Fruit fly (Drosophila melanogaster) whole organism, embryonic: ENCODE data around the gene red.
A peak's percentile ranks its signal among the peaks of the same experiment; 100 is the strongest.

Source experiments
- Adf1 ChIP-seq: fragments of 200-800 bp; sonication (Bioruptor generic); IDR thresholded peaks from 2 replicates; pipeline ENCODE4 v1.3.6; 2022; ENCODE audit warnings: missing biosample characterization, missing genetic modification characterization
- Atf3 ChIP-seq: fragments of 200-800 bp; sonication (Bioruptor generic); optimal IDR thresholded peaks from 3 replicates; lab custom pipeline; 2016; ENCODE audit warnings: missing biosample characterization, missing genetic modification characterization
- BEAF-32 ChIP-seq: fragments of 200-800 bp; sonication (Bioruptor generic); optimal IDR thresholded peaks from 3 replicates; lab custom pipeline; 2017; ENCODE audit warnings: missing biosample characterization, missing genetic modification characterization, mild to moderate bottlenecking, moderate library complexity, missing genetic modification reagents
- Bdp1 ChIP-seq: fragments of 200-800 bp; sonication (Bioruptor generic); optimal IDR thresholded peaks from 3 replicates; lab custom pipeline; 2016; ENCODE audit warnings: missing biosample characterization, missing genetic modification characterization
- CG10654 ChIP-seq: fragments of 200-800 bp; sonication (Bioruptor generic); optimal IDR thresholded peaks from 2 replicates; lab custom pipeline; 2016; ENCODE audit warnings: missing biosample characterization, missing genetic modification characterization
- CG12155 ChIP-seq: fragments of 200-800 bp; sonication (Bioruptor generic); optimal IDR thresholded peaks from 3 replicates; lab custom pipeline; 2016; ENCODE audit warnings: missing biosample characterization, missing genetic modification characterization
- CG12769 ChIP-seq: fragments of 200-800 bp; sonication (Bioruptor generic); optimal IDR thresholded peaks from 2 replicates; lab custom pipeline; 2019; ENCODE audit warnings: missing biosample characterization, mild to moderate bottlenecking, missing genetic modification characterization, moderate library complexity
- CG12942 ChIP-seq: fragments of 200-800 bp; sonication (Bioruptor generic); optimal IDR thresholded peaks from 3 replicates; lab custom pipeline; 2016; ENCODE audit warnings: missing biosample characterization, missing genetic modification characterization
- CG13424 ChIP-seq: fragments of 200-800 bp; sonication (Bioruptor generic); optimal IDR thresholded peaks from 2 replicates; lab custom pipeline; 2019; ENCODE audit warnings: missing biosample characterization, mild to moderate bottlenecking, missing genetic modification characterization, moderate library complexity
- CG15073 ChIP-seq: fragments of 200-800 bp; sonication (Bioruptor generic); optimal IDR thresholded peaks from 2 replicates; lab custom pipeline; 2016; ENCODE audit warnings: missing biosample characterization, missing genetic modification characterization
- CG17186 ChIP-seq: fragments of 200-800 bp; sonication (Bioruptor generic); optimal IDR thresholded peaks from 3 replicates; lab custom pipeline; 2017; ENCODE audit warnings: missing biosample characterization, missing genetic modification reagents, missing genetic modification characterization
- CG2199 ChIP-seq: fragments of 200-800 bp; sonication (Bioruptor generic); IDR thresholded peaks from 3 replicates; pipeline ENCODE4 v1.3.6; 2022; ENCODE audit warnings: missing biosample characterization, missing genetic modification characterization
- CG2678 ChIP-seq: fragments of 200-800 bp; sonication (Bioruptor generic); optimal IDR thresholded peaks from 3 replicates; lab custom pipeline; 2019; ENCODE audit warnings: missing biosample characterization, mild to moderate bottlenecking, missing genetic modification characterization, moderate library complexity
- CG4328 ChIP-seq: fragments of 200-800 bp; sonication (Bioruptor generic); optimal IDR thresholded peaks from 3 replicates; lab custom pipeline; 2017; ENCODE audit warnings: missing biosample characterization, missing genetic modification reagents, missing genetic modification characterization
- CG6791 ChIP-seq: fragments of 200-800 bp; sonication (Bioruptor generic); IDR thresholded peaks from 3 replicates; pipeline ENCODE4 v1.3.6; 2022; ENCODE audit warnings: missing biosample characterization, missing genetic modification characterization; ENCODE audit not compliant: partially characterized antibody
- CG7786 ChIP-seq: fragments of 200-800 bp; sonication (Bioruptor generic); optimal IDR thresholded peaks from 2 replicates; lab custom pipeline; 2016; ENCODE audit warnings: missing biosample characterization, missing genetic modification characterization
- CG8359 ChIP-seq: fragments of 200-800 bp; sonication (Bioruptor generic); optimal IDR thresholded peaks from 2 replicates; lab custom pipeline; 2017; ENCODE audit warnings: missing biosample characterization, mild to moderate bottlenecking, missing genetic modification characterization, borderline replicate concordance
- CG8765 ChIP-seq: fragments of 200-800 bp; sonication (Bioruptor generic); IDR thresholded peaks from 2 replicates; pipeline ENCODE4 v1.3.6; 2022; ENCODE audit warnings: missing biosample characterization, missing genetic modification characterization
- CG9609 ChIP-seq: fragments of 200-800 bp; sonication (Bioruptor generic); optimal IDR thresholded peaks from 3 replicates; lab custom pipeline; 2016; ENCODE audit warnings: missing biosample characterization, missing genetic modification characterization
- CG9797 ChIP-seq: fragments of 200-800 bp; sonication (Bioruptor generic); optimal IDR thresholded peaks from 3 replicates; lab custom pipeline; 2018; ENCODE audit warnings: missing biosample characterization, mild to moderate bottlenecking, missing genetic modification characterization
- CTCF ChIP-seq: fragments of 200-800 bp; sonication (Bioruptor generic); optimal IDR thresholded peaks from 2 replicates; lab custom pipeline; 2017; ENCODE audit warnings: missing biosample characterization, mild to moderate bottlenecking, missing genetic modification characterization, moderate library complexity
- CrebB ChIP-seq: fragments of 200-800 bp; sonication (Bioruptor generic); optimal IDR thresholded peaks from 3 replicates; lab custom pipeline; 2018; ENCODE audit warnings: missing biosample characterization, mild to moderate bottlenecking, missing genetic modification characterization
- Doc2 ChIP-seq: fragments of 200-800 bp; sonication (Bioruptor generic); IDR thresholded peaks from 2 replicates; pipeline ENCODE4 v1.3.6; 2022; ENCODE audit warnings: missing biosample characterization, missing genetic modification characterization
- ERR ChIP-seq: fragments of 200-800 bp; sonication (Bioruptor generic); optimal IDR thresholded peaks from 2 replicates; lab custom pipeline; 2016; ENCODE audit warnings: missing biosample characterization, missing genetic modification characterization
- H15 ChIP-seq: fragments of 200-800 bp; sonication (Bioruptor generic); IDR thresholded peaks from 3 replicates; pipeline ENCODE4 v1.3.6; 2022; ENCODE audit warnings: missing biosample characterization, missing genetic modification characterization
- Hr39 ChIP-seq: fragments of >200 bp; optimal IDR thresholded peaks from 2 replicates; lab custom pipeline; 2017
- Hr78 ChIP-seq, 2 experiments: fragments of 200-800 bp in 1 of 2; fragments of >200 bp in 1 of 2; sonication (Bioruptor generic) in 1 of 2; optimal IDR thresholded peaks; 2 replicates each; lab custom pipeline; 2017 to 2019; ENCODE audit warnings: missing biosample characterization in 2 of 2, missing genetic modification characterization in 2 of 2, mild to moderate bottlenecking in 1 of 2, moderate library complexity in 1 of 2
- Med ChIP-seq: fragments of 200-800 bp; sonication (Bioruptor generic); peaks from one replicate; lab custom pipeline; 2016; ENCODE audit warnings: missing biosample characterization, missing genetic modification characterization, mild to moderate bottlenecking, inconsistent platforms, moderate library complexity
- Nf-YB ChIP-seq: fragments of 200-800 bp; sonication (Bioruptor generic); optimal IDR thresholded peaks from 3 replicates; lab custom pipeline; 2019; ENCODE audit warnings: missing biosample characterization, mild to moderate bottlenecking, missing genetic modification characterization, moderate library complexity
- Oli ChIP-seq: fragments of 200-800 bp; sonication (Bioruptor generic); optimal IDR thresholded peaks from 2 replicates; lab custom pipeline; 2018; ENCODE audit warnings: missing biosample characterization, mild to moderate bottlenecking, missing genetic modification characterization, moderate library complexity
- Spps ChIP-seq: fragments of 200-800 bp; sonication (Bioruptor generic); optimal IDR thresholded peaks from 2 replicates; lab custom pipeline; 2018; ENCODE audit warnings: missing biosample characterization, mild to moderate bottlenecking, missing genetic modification characterization
- Stat92E ChIP-seq, 3 experiments: fragments of >200 bp in 2 of 3; fragments of 200-800 bp in 1 of 3; sonication (Bioruptor generic) in 1 of 3; optimal IDR thresholded peaks; 2 replicates each; lab custom pipeline; 2017 to 2019; ENCODE audit warnings: missing biosample characterization in 3 of 3, missing genetic modification characterization in 3 of 3, mild to moderate bottlenecking in 1 of 3, moderate library complexity in 1 of 3
- al ChIP-seq: fragments of 200-800 bp; sonication (Bioruptor generic); IDR thresholded peaks from 2 replicates; pipeline ENCODE4 v1.3.6; 2022; ENCODE audit warnings: missing biosample characterization, missing genetic modification characterization
- cas ChIP-seq: fragments of 200-800 bp; sonication (Bioruptor generic); IDR thresholded peaks from 2 replicates; pipeline ENCODE4 v1.3.6; 2022; ENCODE audit warnings: missing biosample characterization, missing genetic modification characterization
- croc ChIP-seq: fragments of 200-800 bp; sonication (Bioruptor generic); conservative IDR thresholded peaks from 3 replicates; pipeline ENCODE4 v1.3.6; 2022; ENCODE audit warnings: missing biosample characterization, missing genetic modification characterization
- crp ChIP-seq, 2 experiments: fragments of 200-800 bp; sonication (Bioruptor generic); optimal IDR thresholded peaks; 2 replicates in 1 of 2; 3 replicates in 1 of 2; lab custom pipeline; 2017; ENCODE audit warnings: missing biosample characterization in 2 of 2, missing genetic modification characterization in 2 of 2, mild to moderate bottlenecking in 1 of 2, moderate library complexity in 1 of 2
- dimm ChIP-seq: fragments of 200-800 bp; sonication (Bioruptor generic); IDR thresholded peaks from 2 replicates; pipeline ENCODE4 v1.3.6; 2022; ENCODE audit warnings: missing biosample characterization, missing genetic modification characterization
- disco-r ChIP-seq: fragments of 200-800 bp; sonication (Bioruptor generic); optimal IDR thresholded peaks from 2 replicates; lab custom pipeline; 2016; ENCODE audit warnings: missing biosample characterization, missing genetic modification characterization
- ems ChIP-seq: fragments of 200-800 bp; sonication (Bioruptor generic); optimal IDR thresholded peaks from 3 replicates; lab custom pipeline; 2016; ENCODE audit warnings: missing biosample characterization, missing genetic modification characterization
- gcm2 ChIP-seq: fragments of 200-800 bp; sonication (Bioruptor generic); optimal IDR thresholded peaks from 2 replicates; lab custom pipeline; 2016; ENCODE audit warnings: missing biosample characterization, missing genetic modification characterization
- gem ChIP-seq: fragments of 200-800 bp; sonication (Bioruptor generic); optimal IDR thresholded peaks from 2 replicates; lab custom pipeline; 2019; ENCODE audit warnings: missing biosample characterization, mild to moderate bottlenecking, missing genetic modification characterization, moderate library complexity
- gsb ChIP-seq: fragments of 200-800 bp; sonication (Bioruptor generic); IDR thresholded peaks from 2 replicates; pipeline ENCODE4 v1.3.6; 2022; ENCODE audit warnings: missing biosample characterization, missing genetic modification characterization
- inv ChIP-seq: fragments of 200-800 bp; sonication (Bioruptor generic); IDR thresholded peaks from 2 replicates; pipeline ENCODE4 v1.3.6; 2022; ENCODE audit warnings: missing biosample characterization, missing genetic modification characterization; ENCODE audit not compliant: partially characterized antibody
- salm ChIP-seq: fragments of 200-800 bp; sonication (Bioruptor generic); optimal IDR thresholded peaks from 2 replicates; lab custom pipeline; 2018; ENCODE audit warnings: missing biosample characterization, mild to moderate bottlenecking, missing genetic modification characterization
- sd ChIP-seq: fragments of 200-800 bp; sonication (Bioruptor generic); optimal IDR thresholded peaks from 3 replicates; lab custom pipeline; 2018; ENCODE audit warnings: missing biosample characterization, mild to moderate bottlenecking, missing genetic modification characterization, moderate library complexity
- sens-2 ChIP-seq: fragments of 200-800 bp; sonication (Bioruptor generic); IDR thresholded peaks from 2 replicates; pipeline ENCODE4 v1.3.6; 2022; ENCODE audit warnings: missing biosample characterization, missing genetic modification characterization
- sob ChIP-seq: fragments of 200-800 bp; sonication (Bioruptor generic); IDR thresholded peaks from 2 replicates; pipeline ENCODE4 v1.3.6; 2022; ENCODE audit warnings: missing biosample characterization, missing genetic modification characterization
- stc ChIP-seq: fragments of 200-800 bp; sonication (Bioruptor generic); IDR thresholded peaks from 2 replicates; pipeline ENCODE4 v1.3.6; 2022; ENCODE audit warnings: missing biosample characterization, missing genetic modification characterization
- wdn ChIP-seq: fragments of 200-800 bp; sonication (Bioruptor generic); IDR thresholded peaks from 2 replicates; pipeline ENCODE4 v1.3.6; 2022; ENCODE audit warnings: missing biosample characterization, missing genetic modification characterization
- z ChIP-seq: fragments of 200-800 bp; sonication (Bioruptor generic); IDR thresholded peaks from 3 replicates; pipeline ENCODE4 v1.3.6; 2022; ENCODE audit warnings: missing biosample characterization, missing genetic modification characterization

The red gene

dm6 chr3R:14277894-14278522 lies 10.9 kb upstream of the red start (continued):
- TF ChIP-seq CG2199 (GFP tag; lab: Robert Waterston, UW) (peak; percentile 55; the same call in 1 of the 3 replicates), sens-2 (GFP tag; lab: Robert Waterston, UW) (0 out of 2 replicates have a peak, but pooled peaks have one; percentile 50), Hr39 (lab: Kevin White, UChicago) (no peak), CG15073 (GFP tag; lab: Kevin White, UChicago) (no peak), dimm (0 out of 2 replicates have a peak, but pooled peaks have one; percentile 11), CG12942 (GFP tag; lab: Kevin White, UChicago) (peak; percentile 52), CG9797 (GFP tag; lab: Kevin White, UChicago) (peak; percentile 3), CG10654 (GFP tag; lab: Kevin White, UChicago) (peak; percentile 58), CTCF (GFP tag; lab: Kevin White, UChicago) (no peak), sob (peak; percentile 84), Oli (tag; lab: Kevin White, UChicago) (peak; percentile 75), CrebB (tag; lab: Kevin White, UChicago) (peak; percentile 78), Adf1 (peak; percentile 61; the same call in 1 of the 2 replicates), wdn (GFP tag; lab: Robert Waterston, UW) (peak; percentile 74), CG4328 (GFP tag; lab: Kevin White, UChicago) (no peak), CG12769 (tag; lab: Kevin White, UChicago) (no peak), Bdp1 (GFP tag; lab: Kevin White, UChicago) (peak; percentile 20), sd (tag; lab: Kevin White, UChicago) (no peak), CG6791 (GFP tag; lab: Robert Waterston, UW) (no peak), Med (GFP tag; lab: Kevin White, UChicago) (no peak), CG9609 (GFP tag; lab: Kevin White, UChicago) (no peak), CG7786 (GFP tag; lab: Kevin White, UChicago) (no peak), Stat92E (GFP tag; optimal IDR thresholded peaks at IDR 0.05; lab: Kevin White, UChicago) (no peak), Spps (tag; lab: Kevin White, UChicago) (peak; percentile 64), z (GFP tag; lab: Robert Waterston, UW) (peak; percentile 62; the same call in 2 of the 3 replicates), Doc2 (GFP tag; lab: Robert Waterston, UW) (no peak), ERR (GFP tag; lab: Kevin White, UChicago) (no peak), CG12155 (GFP tag; lab: Kevin White, UChicago) (no peak), ems (GFP tag; lab: Kevin White, UChicago) (peak; percentile 32), disco-r (no peak), CG2678 (tag; lab: Kevin White, UChicago) (no peak), CG17186 (GFP tag; lab: Kevin White, UChicago) (no peak), Hr78 (GFP tag; optimal IDR thresholded peaks at IDR 0.05; lab: Kevin White, UChicago) (no peak), CG8359 (peak; percentile 57), gem (tag; lab: Kevin White, UChicago) (peak; percentile 89), al (GFP tag; lab: Robert Waterston, UW) (peak; percentile 54; the same call in 1 of the 2 replicates), gsb (GFP tag; lab: Robert Waterston, UW) (peak; percentile 68), cas (GFP tag; lab: Robert Waterston, UW) (0 out of 2 replicates have a peak, but pooled peaks have one; percentile 20), salm (tag; lab: Kevin White, UChicago) (peak; percentile 74), crp (GFP tag; optimal IDR thresholded peaks at IDR 0.05; lab: Kevin White, UChicago) (peak in 1 of 2 experiments; percentile 10), CG13424 (tag; lab: Kevin White, UChicago) (peak; percentile 85), gcm2 (peak; percentile 18), H15 (GFP tag; lab: Robert Waterston, UW) (peak; percentile 80), inv (no peak), Nf-YB (GFP tag; lab: Kevin White, UChicago) (peak; percentile 67), croc (GFP tag; lab: Robert Waterston, UW) (peak; percentile 73), BEAF-32 (GFP tag; lab: Kevin White, UChicago) (no peak), CG8765 (GFP tag; lab: Robert Waterston, UW) (peak; percentile 89), stc (GFP tag; lab: Robert Waterston, UW) (peak; percentile 86), Atf3 (GFP tag; lab: Kevin White, UChicago) (no peak)
